Fruit fly (Drosophila melanogaster): Measurements from ENCODE around the gene Bdbt.

The Bdbt gene

DNA sequence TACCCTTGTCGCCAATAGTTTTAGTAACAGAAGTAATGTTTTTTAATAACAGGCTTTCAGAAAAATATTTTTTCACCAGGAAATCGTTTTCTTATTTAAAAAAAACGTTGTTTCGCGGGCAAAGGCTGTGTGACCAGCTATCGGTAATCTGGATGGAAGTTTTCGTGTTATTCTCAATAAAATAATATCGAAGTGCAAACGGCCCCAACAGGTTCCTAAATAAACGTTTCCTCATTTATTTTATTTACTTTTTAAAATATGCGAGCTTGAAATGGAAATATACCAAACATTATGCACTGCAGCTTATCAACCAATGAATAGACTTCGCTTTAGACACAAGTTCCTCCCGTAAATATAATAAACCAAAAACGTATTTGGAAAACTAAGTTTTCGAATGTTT is 11.4 kb upstream of the Bdbt start, which contains the start of gene Ice2 (continued):
- no peak for TF ChIP-seq Tbp (GFP tag; optimal IDR thresholded peaks at IDR 0.05)
- TF ChIP-seq cato (GFP tag; optimal IDR thresholded peaks at IDR 0.05; ENCODE audit: borderline replicate concordance), result no peak
- TF ChIP-seq CG11504 (tag; optimal IDR thresholded peaks at IDR 0.05), result no peak
- TF ChIP-seq klu (GFP tag; IDR thresholded peaks at IDR 0.05), result no peak
- no peak for TF ChIP-seq dm (GFP tag; optimal IDR thresholded peaks at IDR 0.05)
- 0 out of 3 replicates have a peak, but pooled peaks have one; percentile 7 for TF ChIP-seq vnd (GFP tag; IDR thresholded peaks at IDR 0.05; ENCODE audit: partially characterized antibody)
- TF ChIP-seq Sox100B (GFP tag; optimal IDR thresholded peaks at IDR 0.05), result no peak
- no peak for TF ChIP-seq CG7786 (GFP tag; optimal IDR thresholded peaks at IDR 0.05)
- no peak for TF ChIP-seq run (tag; optimal IDR thresholded peaks at IDR 0.05)
- peak; percentile 94 for TF ChIP-seq Dp (GFP tag; optimal IDR thresholded peaks at IDR 0.05)
- no peak for TF ChIP-seq wor (GFP tag; IDR thresholded peaks at IDR 0.05)
- TF ChIP-seq h (optimal IDR thresholded peaks at IDR 0.05), result no peak
- TF ChIP-seq Bteb2 (GFP tag; optimal IDR thresholded peaks at IDR 0.05), result no peak
- no peak for TF ChIP-seq gro (GFP tag; optimal IDR thresholded peaks at IDR 0.05)
- TF ChIP-seq CG9727 (GFP tag; optimal IDR thresholded peaks at IDR 0.05), result no peak
- TF ChIP-seq CG6791 (GFP tag; IDR thresholded peaks at IDR 0.05; ENCODE audit: partially characterized antibody), result peak; percentile 57; the same call in 2 of the 3 replicates
- no peak for TF ChIP-seq ash1 (GFP tag; optimal IDR thresholded peaks at IDR 0.05)
- TF ChIP-seq sob (GFP tag; IDR thresholded peaks at IDR 0.05), result peak; percentile 38
- TF ChIP-seq tna (GFP tag; IDR thresholded peaks at IDR 0.05; ENCODE audit: partially characterized antibody), result no peak
- peak; percentile 96 for TF ChIP-seq E2f2 (GFP tag; IDR thresholded peaks at IDR 0.05)
- TF ChIP-seq CG10979 (tag; optimal IDR thresholded peaks at IDR 0.05), result peak; percentile 5
- TF ChIP-seq peb (GFP tag; IDR thresholded peaks at IDR 0.05), result no peak
- TF ChIP-seq CG18262 (tag; optimal IDR thresholded peaks at IDR 0.05), result no peak
- peak; percentile 21 for TF ChIP-seq sug (tag; optimal IDR thresholded peaks at IDR 0.05)
- TF ChIP-seq CG31365 (tag; optimal IDR thresholded peaks at IDR 0.05), result no peak
- TF ChIP-seq HmgD (GFP tag; optimal IDR thresholded peaks at IDR 0.05), result no peak
- no peak for TF ChIP-seq BtbVII (GFP tag; optimal IDR thresholded peaks at IDR 0.05)
- no peak for TF ChIP-seq HLHmδ (GFP tag; optimal IDR thresholded peaks at IDR 0.05)
- no peak for TF ChIP-seq CG31441 (GFP tag; IDR thresholded peaks at IDR 0.05)
- TF ChIP-seq CG4424 (GFP tag; optimal IDR thresholded peaks at IDR 0.05), result no peak
- no peak for TF ChIP-seq CG7928 (GFP tag; optimal IDR thresholded peaks at IDR 0.05)
- no peak for TF ChIP-seq pb (GFP tag; optimal IDR thresholded peaks at IDR 0.05)
- no peak for TF ChIP-seq Fer2 (tag; optimal IDR thresholded peaks at IDR 0.05)
- no peak for TF ChIP-seq HLH54F (GFP tag; optimal IDR thresholded peaks at IDR 0.05)
- no peak for TF ChIP-seq fd102C (GFP tag; optimal IDR thresholded peaks at IDR 0.05)
- TF ChIP-seq slbo (GFP tag; IDR thresholded peaks at IDR 0.05), result 0 out of 2 replicates have a peak, but pooled peaks have one; percentile 34
- no peak for TF ChIP-seq CG32767 (GFP tag; IDR thresholded peaks at IDR 0.05)
- no peak for TF ChIP-seq ap (GFP tag; IDR thresholded peaks at IDR 0.05)
- no peak for TF ChIP-seq CG8478 (optimal IDR thresholded peaks at IDR 0.05)
- TF ChIP-seq Elba2 (GFP tag; optimal IDR thresholded peaks at IDR 0.05), result no peak
- no peak for TF ChIP-seq cad (GFP tag; optimal IDR thresholded peaks at IDR 0.05)
- no peak for TF ChIP-seq Optix (GFP tag; IDR thresholded peaks at IDR 0.05)
- TF ChIP-seq CG8388 (GFP tag; optimal IDR thresholded peaks at IDR 0.05), result no peak
- no peak for TF ChIP-seq pum (GFP tag; optimal IDR thresholded peaks at IDR 0.05)
- TF ChIP-seq NFAT (GFP tag; IDR thresholded peaks at IDR 0.05), result no peak
- peak; percentile 75 for TF ChIP-seq gfzf (GFP tag; optimal IDR thresholded peaks at IDR 0.05)
- TF ChIP-seq Dek (tag; optimal IDR thresholded peaks at IDR 0.05), result no peak
- peak; percentile 49 for TF ChIP-seq Sry-δ (GFP tag; optimal IDR thresholded peaks at IDR 0.05)
- no peak for TF ChIP-seq nau (GFP tag; optimal IDR thresholded peaks at IDR 0.05)
- no peak for TF ChIP-seq CG4360 (GFP tag; IDR thresholded peaks at IDR 0.05)
- no peak for TF ChIP-seq az2 (GFP tag; optimal IDR thresholded peaks at IDR 0.05)
- TF ChIP-seq schlank (tag; optimal IDR thresholded peaks at IDR 0.05), result no peak
- peak; percentile 56 for TF ChIP-seq CG4617 (GFP tag; optimal IDR thresholded peaks at IDR 0.05; ENCODE audit: borderline replicate concordance)
